Worm (Caenorhabditis elegans): ENCODE measurements around the gene nhr-177.

- TF ChIP-seq pag-3 (tag; optimal IDR thresholded peaks at IDR 0.05; ENCODE audit: borderline replicate concordance) (no peak), ceh-48 (tag; optimal IDR thresholded peaks at IDR 0.05) (no peak), nfya-1 (tag; optimal IDR thresholded peaks at IDR 0.05) (no peak), ama-1 (optimal IDR thresholded peaks at IDR 0.05) (no peak)
Observed at ce11 chrV:1614726-1615125, 4.7 kb downstream of the nhr-177 start, which contains the start of gene srbc-41.

Measured in whole organism, late embryonic.